Worm (Caenorhabditis elegans) whole organism, mixed stage, embryonic: ENCODE data around the gene Y22D7AR.6.

Source experiments
- ceh-39 ChIP-seq: fragments of 150-350 bp; optimal IDR thresholded peaks from 2 replicates; lab custom pipeline; 2014; ENCODE audit warnings: missing biosample characterization, missing genetic modification characterization
- ceh-43 ChIP-seq: fragments of 200-800 bp; sonication (Bioruptor generic); optimal IDR thresholded peaks from 2 replicates; lab custom pipeline; 2018; ENCODE audit warnings: mild to moderate bottlenecking, missing genetic modification characterization, moderate library complexity, missing compliant biosample characterization
- lin-13 ChIP-seq: fragments of 150-350 bp; optimal IDR thresholded peaks from 2 replicates; lab custom pipeline; 2014; ENCODE audit warnings: missing biosample characterization, missing genetic modification characterization
- mep-1 ChIP-seq: fragments of 150-350 bp; optimal IDR thresholded peaks from 2 replicates; lab custom pipeline; 2017; ENCODE audit warnings: missing biosample characterization, missing genetic modification reagents, missing genetic modification characterization, inconsistent platforms
- nhr-76 ChIP-seq: sonication (generic microtip); optimal IDR thresholded peaks from 2 replicates; lab custom pipeline; 2017; ENCODE audit warnings: missing biosample characterization, missing genetic modification characterization
- snpc-4 ChIP-seq: fragments of 150-350 bp; optimal IDR thresholded peaks from 2 replicates; lab custom pipeline; 2014; ENCODE audit warnings: missing biosample characterization, missing genetic modification characterization
- sptf-1 ChIP-seq: sonication (generic microtip); optimal IDR thresholded peaks from 2 replicates; lab custom pipeline; 2017; ENCODE audit warnings: mild to moderate bottlenecking, missing genetic modification characterization, moderate library complexity, missing compliant biosample characterization

DNA sequence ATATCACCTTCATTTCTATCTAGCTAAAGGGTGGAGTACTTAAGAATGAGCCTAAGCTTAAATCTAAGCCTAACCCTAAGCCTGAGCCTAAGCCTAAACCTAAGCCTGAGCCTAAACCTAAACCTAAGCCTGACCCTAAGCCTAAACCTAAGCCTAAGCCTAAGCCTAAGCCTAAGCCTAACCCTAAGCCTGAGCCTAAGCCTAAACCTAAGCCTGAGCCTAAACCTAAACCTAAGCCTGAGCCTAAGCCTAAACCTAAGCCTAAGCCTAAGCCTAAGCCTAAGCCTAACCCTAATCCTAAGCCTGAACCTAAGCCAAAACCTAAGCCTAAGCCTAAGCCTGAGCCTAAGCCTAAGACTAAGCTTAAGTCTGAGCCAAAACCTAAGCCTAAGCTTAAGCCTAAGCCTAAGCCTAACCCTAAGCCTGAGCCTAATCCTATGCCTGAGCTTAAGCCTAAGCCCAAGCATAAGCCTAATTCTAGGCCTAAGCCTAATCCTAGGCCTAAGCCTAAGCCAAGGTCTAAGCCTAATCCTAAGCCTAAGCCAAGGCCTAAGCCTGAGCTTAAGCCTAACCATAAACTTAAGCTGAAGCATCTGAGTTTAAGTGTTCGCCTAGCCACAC, 37.6 kb upstream of the Y22D7AR.6 start:
- no peak for TF ChIP-seq lin-13 (tag; lab: Kevin White, UChicago)
- no peak for TF ChIP-seq sptf-1 (tag; lab: Kevin White, UChicago)
- no peak for TF ChIP-seq mep-1 (tag; lab: Kevin White, UChicago)
- TF ChIP-seq ceh-39 (tag; lab: Kevin White, UChicago) = no peak
- no peak for TF ChIP-seq snpc-4 (tag; lab: Kevin White, UChicago)
- TF ChIP-seq nhr-76 (tag; lab: Kevin White, UChicago) = no peak
- TF ChIP-seq ceh-43 (GFP tag; lab: Kevin White, UChicago) = no peak
